Worm (Caenorhabditis elegans) whole organism, L2 larva: ENCODE results near the gene T07F12.1.
A peak's percentile ranks its signal among the peaks of the same experiment; 100 is the strongest.

ENCODE experiments used
- C34F6.9 ChIP-seq: fragments of 150-350 bp; optimal IDR thresholded peaks from 2 replicates; lab custom pipeline; 2014; ENCODE audit warnings: missing biosample characterization, missing genetic modification characterization
- F13H6.1 ChIP-seq: sonication (generic microtip); optimal IDR thresholded peaks from 2 replicates; lab custom pipeline; 2016; ENCODE audit warnings: missing genetic modification characterization, missing compliant biosample characterization
- R02D3.7 ChIP-seq: fragments of 150-350 bp; optimal IDR thresholded peaks from 2 replicates; lab custom pipeline; 2014; ENCODE audit warnings: missing biosample characterization, missing genetic modification characterization
- Y55F3AM.14 ChIP-seq: fragments of 200-800 bp; sonication (Bioruptor generic); optimal IDR thresholded peaks from 2 replicates; lab custom pipeline; 2018; ENCODE audit warnings: mild to moderate bottlenecking, missing genetic modification characterization, missing compliant biosample characterization
- ZK546.5 ChIP-seq: sonication (generic microtip); optimal IDR thresholded peaks from 2 replicates; lab custom pipeline; 2017; ENCODE audit warnings: missing biosample characterization, missing genetic modification characterization
- alr-1 ChIP-seq: fragments of 150-350 bp; optimal IDR thresholded peaks from 2 replicates; lab custom pipeline; 2014; ENCODE audit warnings: missing biosample characterization, missing genetic modification characterization
- aly-2 ChIP-seq: fragments of 150-350 bp; optimal IDR thresholded peaks from 2 replicates; lab custom pipeline; 2014; ENCODE audit warnings: missing biosample characterization, missing genetic modification characterization
- ama-1 ChIP-seq: fragments of 150-350 bp; optimal IDR thresholded peaks from 2 replicates; lab custom pipeline; 2018; ENCODE audit warnings: inconsistent platforms
- blmp-1 ChIP-seq: sonication (generic microtip); optimal IDR thresholded peaks from 2 replicates; lab custom pipeline; 2017; ENCODE audit warnings: missing genetic modification characterization, mild to moderate bottlenecking, missing compliant biosample characterization, antibody characterized with exemption, moderate library complexity; ENCODE audit not compliant: insufficient read depth
- ceh-16 ChIP-seq: fragments of 150-350 bp; optimal IDR thresholded peaks from 2 replicates; lab custom pipeline; 2014; ENCODE audit warnings: missing biosample characterization, missing genetic modification characterization
- ceh-82 ChIP-seq: fragments of 150-350 bp; optimal IDR thresholded peaks from 2 replicates; lab custom pipeline; 2014; ENCODE audit warnings: missing biosample characterization, missing genetic modification characterization
- crh-2 ChIP-seq: sonication (generic microtip); optimal IDR thresholded peaks from 2 replicates; lab custom pipeline; 2017; ENCODE audit warnings: missing biosample characterization, missing genetic modification characterization
- dmd-4 ChIP-seq: sonication (generic microtip); optimal IDR thresholded peaks from 2 replicates; lab custom pipeline; 2017; ENCODE audit warnings: missing biosample characterization, missing genetic modification characterization
- egl-27 ChIP-seq: sonication (generic microtip); optimal IDR thresholded peaks from 3 replicates; lab custom pipeline; 2017; ENCODE audit warnings: missing biosample characterization, missing genetic modification reagents, missing genetic modification characterization
- elt-1 ChIP-seq: fragments of 150-350 bp; optimal IDR thresholded peaks from 2 replicates; lab custom pipeline; 2014; ENCODE audit warnings: missing biosample characterization, missing genetic modification characterization
- elt-3 ChIP-seq: sonication (generic microtip); optimal IDR thresholded peaks from 2 replicates; lab custom pipeline; 2017; ENCODE audit warnings: missing biosample characterization, missing genetic modification characterization
- gmeb-1 ChIP-seq: fragments of 150-350 bp; optimal IDR thresholded peaks from 2 replicates; lab custom pipeline; 2014; ENCODE audit warnings: missing biosample characterization, missing genetic modification characterization
- lin-13 ChIP-seq: fragments of 150-350 bp; optimal IDR thresholded peaks from 2 replicates; lab custom pipeline; 2014; ENCODE audit warnings: missing biosample characterization, missing genetic modification reagents, missing genetic modification characterization
- lin-39 ChIP-seq: fragments of 150-350 bp; optimal IDR thresholded peaks from 2 replicates; lab custom pipeline; 2014; ENCODE audit warnings: missing biosample characterization, missing genetic modification reagents, missing genetic modification characterization
- lsy-2 ChIP-seq, 2 experiments: fragments of 150-350 bp in 1 of 2; sonication (generic microtip) in 1 of 2; optimal IDR thresholded peaks; 2 replicates each; lab custom pipeline; 2014 to 2017; ENCODE audit warnings: missing biosample characterization in 2 of 2, missing genetic modification characterization in 2 of 2
- mab-5 ChIP-seq: fragments of 150-350 bp; optimal IDR thresholded peaks from 2 replicates; lab custom pipeline; 2014; ENCODE audit warnings: missing biosample characterization, missing genetic modification characterization
- mbf-1 ChIP-seq: sonication (generic microtip); optimal IDR thresholded peaks from 2 replicates; lab custom pipeline; 2017; ENCODE audit warnings: missing biosample characterization, missing genetic modification characterization
- nhr-11 ChIP-seq: fragments of 150-350 bp; optimal IDR thresholded peaks from 2 replicates; lab custom pipeline; 2014; ENCODE audit warnings: missing biosample characterization, missing genetic modification characterization
- nhr-12 ChIP-seq: fragments of 150-350 bp; optimal IDR thresholded peaks from 2 replicates; lab custom pipeline; 2014; ENCODE audit warnings: missing biosample characterization, missing genetic modification characterization
- nhr-129 ChIP-seq: fragments of 150-350 bp; optimal IDR thresholded peaks from 2 replicates; lab custom pipeline; 2014; ENCODE audit warnings: missing biosample characterization, missing genetic modification characterization
- nhr-21 ChIP-seq: fragments of 150-350 bp; optimal IDR thresholded peaks from 2 replicates; lab custom pipeline; 2014; ENCODE audit warnings: missing biosample characterization, missing genetic modification characterization
- nhr-23 ChIP-seq: fragments of 150-350 bp; optimal IDR thresholded peaks from 2 replicates; lab custom pipeline; 2014; ENCODE audit warnings: missing biosample characterization, missing genetic modification reagents, missing genetic modification characterization
- nhr-237 ChIP-seq: fragments of 150-350 bp; optimal IDR thresholded peaks from 2 replicates; lab custom pipeline; 2014; ENCODE audit warnings: missing biosample characterization, missing genetic modification characterization
- nhr-25 ChIP-seq: fragments of 150-350 bp; sonication (generic microtip); optimal IDR thresholded peaks from 3 replicates; lab custom pipeline; 2014; ENCODE audit warnings: missing biosample characterization, missing genetic modification characterization
- nhr-6 ChIP-seq: fragments of 150-350 bp; optimal IDR thresholded peaks from 2 replicates; lab custom pipeline; 2014; ENCODE audit warnings: missing biosample characterization, missing genetic modification characterization
- peb-1 ChIP-seq: fragments of 150-350 bp; optimal IDR thresholded peaks from 2 replicates; lab custom pipeline; 2014; ENCODE audit warnings: missing biosample characterization, missing genetic modification characterization
- sem-4 ChIP-seq: fragments of 150-350 bp; optimal IDR thresholded peaks from 2 replicates; lab custom pipeline; 2014; ENCODE audit warnings: missing biosample characterization, missing genetic modification reagents, missing genetic modification characterization
- sma-9 ChIP-seq, 2 experiments: fragments of 150-350 bp in 1 of 2; sonication (generic microtip) in 1 of 2; optimal IDR thresholded peaks; 2 replicates each; lab custom pipeline; 2014 to 2016; ENCODE audit warnings: missing genetic modification characterization in 2 of 2, mild to moderate bottlenecking in 1 of 2, missing biosample characterization in 1 of 2, missing compliant biosample characterization in 1 of 2, missing genetic modification reagents in 1 of 2, moderate library complexity in 1 of 2
- snpc-4 ChIP-seq: fragments of 150-350 bp; optimal IDR thresholded peaks from 2 replicates; lab custom pipeline; 2014; ENCODE audit warnings: missing biosample characterization, missing genetic modification characterization
- unc-55 ChIP-seq: fragments of 150-350 bp; sonication (generic microtip); optimal IDR thresholded peaks from 3 replicates; lab custom pipeline; 2014; ENCODE audit warnings: missing biosample characterization, missing genetic modification reagents, missing genetic modification characterization
- unc-62 ChIP-seq: fragments of 150-350 bp; optimal IDR thresholded peaks from 2 replicates; lab custom pipeline; 2014; ENCODE audit warnings: missing biosample characterization, missing genetic modification reagents, missing genetic modification characterization
- zag-1 ChIP-seq: fragments of 150-350 bp; optimal IDR thresholded peaks from 2 replicates; lab custom pipeline; 2014; ENCODE audit warnings: missing biosample characterization, missing genetic modification characterization
- ztf-1 ChIP-seq: fragments of 200-800 bp; sonication (Bioruptor generic); conservative IDR thresholded peaks from 2 replicates; pipeline ENCODE4 v1.3.6; 2022; ENCODE audit warnings: missing genetic modification characterization, missing compliant biosample characterization
- ztf-11 ChIP-seq: sonication (generic microtip); optimal IDR thresholded peaks from 2 replicates; lab custom pipeline; 2017; ENCODE audit warnings: missing biosample characterization, missing genetic modification characterization
- ztf-4 ChIP-seq: fragments of 150-350 bp; optimal IDR thresholded peaks from 2 replicates; lab custom pipeline; 2014; ENCODE audit warnings: missing biosample characterization, missing genetic modification characterization

Gene T07F12.1

DNA sequence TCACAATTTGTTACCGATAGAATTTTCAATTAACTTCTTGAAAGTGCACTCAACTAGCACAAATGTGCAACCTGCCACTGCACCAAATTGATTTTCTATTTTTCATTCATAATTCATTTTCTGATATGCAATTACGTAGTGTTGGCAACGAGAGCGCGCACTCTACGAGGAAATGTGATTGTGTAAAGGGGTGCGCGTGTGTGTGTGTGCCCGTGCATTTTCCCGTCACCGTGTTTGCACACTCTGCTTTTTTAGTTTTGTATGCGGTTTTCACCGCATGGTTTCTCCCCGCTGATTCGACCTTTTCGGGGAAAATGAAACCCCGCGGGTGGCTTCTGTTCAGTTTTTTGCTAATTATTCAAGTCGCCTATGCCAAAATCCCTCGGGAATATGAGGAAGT lies 3.7 kb upstream of the T07F12.1 start, which contains the start of gene T07F12.2 (continued):
- TF ChIP-seq mbf-1 (tag; lab: Kevin White, UChicago) (no peak), ztf-11 (tag; lab: Kevin White, UChicago) (no peak), R02D3.7 (tag; lab: Kevin White, UChicago) (no peak), sma-9 (GFP tag; optimal IDR thresholded peaks at IDR 0.05; lab: Kevin White, UChicago) (peak; percentile 39), sma-9 (tag; optimal IDR thresholded peaks at IDR 0.05; lab: Kevin White, UChicago) (no peak), nhr-23 (tag; lab: Kevin White, UChicago) (no peak), nhr-12 (no peak), ceh-82 (tag; lab: Kevin White, UChicago) (no peak), unc-55 (peak; percentile 30), aly-2 (no peak), gmeb-1 (tag; lab: Kevin White, UChicago) (peak; percentile 10), lin-13 (no peak), ZK546.5 (no peak)

DNA sequence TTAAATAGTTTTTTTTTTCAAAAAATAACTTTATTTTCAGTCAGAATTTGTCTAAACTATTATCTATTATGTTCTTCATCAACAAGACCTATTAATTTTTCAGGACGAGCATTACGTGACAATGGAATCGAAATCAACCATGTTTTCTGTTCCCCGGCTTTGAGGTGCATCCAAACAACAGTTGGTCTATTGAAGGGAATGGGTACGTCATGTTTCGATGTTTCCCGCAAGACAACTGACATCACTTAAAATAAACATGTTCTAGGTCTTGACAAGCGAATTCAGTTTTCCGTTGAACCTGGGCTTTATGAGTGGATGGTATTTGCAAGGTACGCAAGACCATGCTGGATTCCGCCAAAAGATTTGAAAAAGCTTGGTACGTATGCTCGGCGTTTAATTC lies 1.4 kb downstream of the T07F12.1 start:
- TF ChIP-seq dmd-4 (tag; lab: Kevin White, UChicago): no peak
- no peak for TF ChIP-seq mab-5 (tag; lab: Kevin White, UChicago)
- peak; percentile 56 for TF ChIP-seq nhr-129 (tag; lab: Kevin White, UChicago)
- no peak for TF ChIP-seq elt-1 (tag; lab: Kevin White, UChicago)
- peak; percentile 43 for TF ChIP-seq F13H6.1 (tag; lab: Kevin White, UChicago)
- no peak for TF ChIP-seq egl-27
- TF ChIP-seq aly-2: no peak
- no peak for TF ChIP-seq lin-39 (tag; lab: Kevin White, UChicago)
- no peak for TF ChIP-seq nhr-237 (tag; lab: Kevin White, UChicago)
- peak; percentile 3 for TF ChIP-seq sma-9 (GFP tag; optimal IDR thresholded peaks at IDR 0.05; lab: Kevin White, UChicago)
- TF ChIP-seq sma-9 (tag; optimal IDR thresholded peaks at IDR 0.05; lab: Kevin White, UChicago): no peak
- TF ChIP-seq elt-3 (tag; lab: Kevin White, UChicago): no peak
- no peak for TF ChIP-seq ZK546.5
- TF ChIP-seq alr-1 (tag; lab: Kevin White, UChicago): no peak
- TF ChIP-seq nhr-11 (tag; lab: Kevin White, UChicago): no peak

DNA sequence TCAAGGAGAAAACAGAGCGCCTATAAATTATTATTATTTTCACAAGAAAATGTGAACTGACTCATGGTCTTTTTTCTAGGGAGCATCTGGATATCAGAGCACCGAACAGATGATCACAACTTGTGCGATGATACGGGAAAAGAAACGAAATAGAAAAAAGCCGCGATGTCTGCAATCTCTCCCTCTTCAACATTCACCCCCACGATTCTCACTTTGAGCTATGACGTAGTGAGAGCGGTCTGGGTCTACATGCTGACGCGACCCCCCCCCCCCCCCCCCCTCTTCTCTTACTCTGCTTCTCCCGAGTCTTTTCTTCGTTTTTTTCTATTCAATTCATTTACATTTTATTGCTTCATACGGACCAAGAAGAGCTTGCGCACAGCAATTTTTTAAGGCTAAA lies 5.8 kb downstream of the T07F12.1 start:
- no peak for TF ChIP-seq ztf-4 (tag; lab: Kevin White, UChicago)
- TF ChIP-seq ztf-1 (GFP tag; lab: Robert Waterston, UW): no peak
- no peak for TF ChIP-seq dmd-4 (tag; lab: Kevin White, UChicago)
- TF ChIP-seq ama-1: no peak
- TF ChIP-seq snpc-4 (tag; lab: Kevin White, UChicago): no peak
- peak; percentile 12 for TF ChIP-seq unc-55
- TF ChIP-seq ceh-16 (tag; lab: Kevin White, UChicago): no peak
- TF ChIP-seq zag-1 (tag; lab: Kevin White, UChicago): no peak
- no peak for TF ChIP-seq aly-2
- no peak for TF ChIP-seq sem-4 (tag; lab: Kevin White, UChicago)
- TF ChIP-seq ztf-11 (tag; lab: Kevin White, UChicago): no peak
- no peak for TF ChIP-seq nhr-25 (tag; lab: Kevin White, UChicago)
- no peak for TF ChIP-seq lsy-2 (tag; optimal IDR thresholded peaks at IDR 0.05; lab: Kevin White, UChicago)
- TF ChIP-seq peb-1 (tag; lab: Kevin White, UChicago): no peak
- TF ChIP-seq F13H6.1 (tag; lab: Kevin White, UChicago): peak; percentile 58
- no peak for TF ChIP-seq nhr-23 (tag; lab: Kevin White, UChicago)
- no peak for TF ChIP-seq mab-5 (tag; lab: Kevin White, UChicago)
- TF ChIP-seq sma-9 (GFP tag; optimal IDR thresholded peaks at IDR 0.05; lab: Kevin White, UChicago): peak; percentile 43
- no peak for TF ChIP-seq sma-9 (tag; optimal IDR thresholded peaks at IDR 0.05; lab: Kevin White, UChicago)
- TF ChIP-seq nhr-237 (tag; lab: Kevin White, UChicago): no peak
- TF ChIP-seq crh-2 (tag; lab: Kevin White, UChicago): no peak
- TF ChIP-seq alr-1 (tag; lab: Kevin White, UChicago): no peak
- TF ChIP-seq blmp-1 (tag; lab: Kevin White, UChicago): no peak
- no peak for TF ChIP-seq nhr-11 (tag; lab: Kevin White, UChicago)
- no peak for TF ChIP-seq ceh-82 (tag; lab: Kevin White, UChicago)
- TF ChIP-seq unc-62 (GFP tag; lab: Kevin White, UChicago): no peak
- no peak for TF ChIP-seq elt-1 (tag; lab: Kevin White, UChicago)
- TF ChIP-seq ZK546.5: no peak
- no peak for TF ChIP-seq gmeb-1 (tag; lab: Kevin White, UChicago)
- TF ChIP-seq nhr-129 (tag; lab: Kevin White, UChicago): no peak
- no peak for TF ChIP-seq mbf-1 (tag; lab: Kevin White, UChicago)
- no peak for TF ChIP-seq nhr-6 (tag; lab: Kevin White, UChicago)
- no peak for TF ChIP-seq nhr-21 (tag; lab: Kevin White, UChicago)
- TF ChIP-seq lin-39 (tag; lab: Kevin White, UChicago): no peak
- peak; percentile 17 for TF ChIP-seq C34F6.9 (tag; lab: Kevin White, UChicago)
- TF ChIP-seq Y55F3AM.14 (GFP tag; lab: Kevin White, UChicago): peak; percentile 69
